Worm (Caenorhabditis elegans) whole organism, L4 larva: ENCODE results near the gene pqn-42.

Experiments used
- ama-1 ChIP-seq: fragments of 150-350 bp; optimal IDR thresholded peaks from 2 replicates; lab custom pipeline; 2014; ENCODE audit warnings: inconsistent platforms, mixed read lengths
- fos-1 ChIP-seq: fragments of 150-350 bp; optimal IDR thresholded peaks from 2 replicates; lab custom pipeline; 2014; ENCODE audit warnings: missing biosample characterization, missing genetic modification characterization
- mep-1 ChIP-seq: fragments of 150-350 bp; sonication (generic microtip); optimal IDR thresholded peaks from 3 replicates; lab custom pipeline; 2014; ENCODE audit warnings: missing biosample characterization, missing genetic modification characterization
- unc-62 ChIP-seq, 3 experiments: fragments of 150-350 bp in 1 of 3; sonication (generic microtip); optimal IDR thresholded peaks in 2 of 3; peaks in 1 of 3; 1 replicate in 1 of 3; 2 replicates in 2 of 3; lab custom pipeline; 2014 to 2017; ENCODE audit warnings: missing biosample characterization in 3 of 3, missing genetic modification characterization in 3 of 3, missing genetic modification reagents in 3 of 3, missing genotype in 1 of 3

- TF ChIP-seq mep-1 (tag; lab: Kevin White, UChicago) (no peak), unc-62 (GFP tag; optimal IDR thresholded peaks at IDR 0.05 in 1 of 2; lab: Kevin White, UChicago) (no peak), unc-62 (tag; optimal IDR thresholded peaks at IDR 0.05; lab: Kevin White, UChicago) (no peak), fos-1 (tag; lab: Kevin White, UChicago) (no peak), ama-1 (no peak)
These were observed 22.8 kb upstream of the pqn-42 start, which contains the start of gene F53G2.2 for ce11 chrII:2481621-2482020.
